Fruit fly (Drosophila melanogaster) whole organism, embryonic: ENCODE results near the gene CG6901.

Experiments used
- Asciz ChIP-seq: fragments of 200-800 bp; sonication (Bioruptor generic); optimal IDR thresholded peaks from 2 replicates; lab custom pipeline; 2017; ENCODE audit warnings: missing biosample characterization, mild to moderate bottlenecking, missing genetic modification characterization, missing genetic modification reagents
- CG11398 ChIP-seq: fragments of 200-800 bp; sonication (Bioruptor generic); optimal IDR thresholded peaks from 2 replicates; lab custom pipeline; 2016; ENCODE audit warnings: missing biosample characterization, missing genetic modification characterization
- CG12659 ChIP-seq: fragments of 200-800 bp; sonication (Bioruptor generic); optimal IDR thresholded peaks from 3 replicates; lab custom pipeline; 2017; ENCODE audit warnings: mild to moderate bottlenecking, missing biosample characterization, missing genetic modification reagents, missing genetic modification characterization
- CG14014 ChIP-seq: fragments of 200-800 bp; sonication (Bioruptor generic); IDR thresholded peaks from 2 replicates; pipeline ENCODE4 v1.3.6; 2022; ENCODE audit warnings: missing biosample characterization, missing genetic modification characterization
- CG14441 ChIP-seq: fragments of 200-800 bp; sonication (Bioruptor generic); IDR thresholded peaks from 2 replicates; pipeline ENCODE4 v1.3.6; 2022; ENCODE audit warnings: missing biosample characterization, missing genetic modification characterization
- CG1647 ChIP-seq: fragments of 200-800 bp; sonication (Bioruptor generic); optimal IDR thresholded peaks from 3 replicates; lab custom pipeline; 2016; ENCODE audit warnings: missing biosample characterization, missing genetic modification characterization
- CG17186 ChIP-seq: fragments of 200-800 bp; sonication (Bioruptor generic); optimal IDR thresholded peaks from 3 replicates; lab custom pipeline; 2017; ENCODE audit warnings: missing biosample characterization, missing genetic modification reagents, missing genetic modification characterization
- CG18599 ChIP-seq: fragments of 200-800 bp; sonication (Bioruptor generic); optimal IDR thresholded peaks from 3 replicates; lab custom pipeline; 2017; ENCODE audit warnings: missing biosample characterization, missing genetic modification characterization, mild to moderate bottlenecking, moderate library complexity, missing genetic modification reagents
- CG2678 ChIP-seq: fragments of 200-800 bp; sonication (Bioruptor generic); optimal IDR thresholded peaks from 3 replicates; lab custom pipeline; 2019; ENCODE audit warnings: missing biosample characterization, mild to moderate bottlenecking, missing genetic modification characterization, moderate library complexity
- CG2889 ChIP-seq: fragments of 200-800 bp; sonication (Bioruptor generic); IDR thresholded peaks from 3 replicates; pipeline ENCODE4 v1.3.6; 2022; ENCODE audit warnings: missing biosample characterization, missing genetic modification characterization
- CG3281 ChIP-seq: fragments of 200-800 bp; sonication (Bioruptor generic); optimal IDR thresholded peaks from 3 replicates; lab custom pipeline; 2017; ENCODE audit warnings: missing biosample characterization, mild to moderate bottlenecking, missing genetic modification characterization
- CG4617 ChIP-seq: fragments of 200-800 bp; sonication (Bioruptor generic); optimal IDR thresholded peaks from 3 replicates; lab custom pipeline; 2016; ENCODE audit warnings: missing biosample characterization, missing genetic modification characterization, borderline replicate concordance
- CG5953 ChIP-seq: fragments of 200-800 bp; sonication (Bioruptor generic); IDR thresholded peaks from 2 replicates; pipeline ENCODE4 v1.3.6; 2022; ENCODE audit warnings: missing biosample characterization, missing genetic modification characterization
- CG6272 ChIP-seq: fragments of 200-800 bp; sonication (Bioruptor generic); IDR thresholded peaks from 2 replicates; pipeline ENCODE4 v1.3.6; 2022; ENCODE audit warnings: missing biosample characterization, missing genetic modification characterization
- CG6689 ChIP-seq: fragments of 200-800 bp; sonication (Bioruptor generic); IDR thresholded peaks from 2 replicates; pipeline ENCODE4 v1.3.6; 2022; ENCODE audit warnings: missing biosample characterization, missing genetic modification characterization
- CG6854 ChIP-seq: fragments of 200-800 bp; sonication (Bioruptor generic); optimal IDR thresholded peaks from 3 replicates; lab custom pipeline; 2017; ENCODE audit warnings: missing biosample characterization, mild to moderate bottlenecking, missing genetic modification characterization
- CG7786 ChIP-seq: fragments of 200-800 bp; sonication (Bioruptor generic); optimal IDR thresholded peaks from 2 replicates; lab custom pipeline; 2016; ENCODE audit warnings: missing biosample characterization, missing genetic modification characterization
- CG8944 ChIP-seq: fragments of 200-800 bp; sonication (Bioruptor generic); optimal IDR thresholded peaks from 3 replicates; lab custom pipeline; 2016; ENCODE audit warnings: missing biosample characterization, missing genetic modification characterization
- CG9727 ChIP-seq: fragments of 200-800 bp; sonication (Bioruptor generic); optimal IDR thresholded peaks from 3 replicates; lab custom pipeline; 2017; ENCODE audit warnings: missing biosample characterization, mild to moderate bottlenecking, missing genetic modification characterization
- CHES-1-like ChIP-seq: fragments of 200-800 bp; sonication (Bioruptor generic); optimal IDR thresholded peaks from 2 replicates; lab custom pipeline; 2016; ENCODE audit warnings: missing biosample characterization, missing genetic modification characterization
- D19B ChIP-seq: fragments of 200-800 bp; sonication (Bioruptor generic); optimal IDR thresholded peaks from 2 replicates; lab custom pipeline; 2017; ENCODE audit warnings: missing biosample characterization, mild to moderate bottlenecking, missing genetic modification characterization
- Dad ChIP-seq: fragments of 200-800 bp; sonication (Bioruptor generic); optimal IDR thresholded peaks from 3 replicates; lab custom pipeline; 2016; ENCODE audit warnings: missing biosample characterization, missing genetic modification characterization
- Doc3 ChIP-seq: fragments of 200-800 bp; sonication (Bioruptor generic); IDR thresholded peaks from 3 replicates; pipeline ENCODE4 v1.3.6; 2022; ENCODE audit warnings: missing biosample characterization, missing genetic modification characterization; ENCODE audit not compliant: partially characterized antibody
- Fer1 ChIP-seq: fragments of 200-800 bp; sonication (Bioruptor generic); optimal IDR thresholded peaks from 2 replicates; lab custom pipeline; 2017; ENCODE audit warnings: missing biosample characterization, mild to moderate bottlenecking, missing genetic modification characterization
- Gug ChIP-seq: fragments of 200-800 bp; sonication (Bioruptor generic); IDR thresholded peaks from 4 replicates; pipeline ENCODE4 v1.3.6; 2022; ENCODE audit warnings: missing biosample characterization, missing genetic modification characterization
- Hr39 ChIP-seq: fragments of >200 bp; optimal IDR thresholded peaks from 2 replicates; lab custom pipeline; 2017
- Lpt ChIP-seq: fragments of >200 bp; optimal IDR thresholded peaks from 2 replicates; lab custom pipeline; 2018; ENCODE audit warnings: missing biosample characterization, missing genetic modification characterization
- MTF-1 ChIP-seq: fragments of 200-800 bp; sonication (Bioruptor generic); optimal IDR thresholded peaks from 2 replicates; lab custom pipeline; 2018; ENCODE audit warnings: missing biosample characterization, mild to moderate bottlenecking, missing genetic modification characterization, borderline replicate concordance
- Med ChIP-seq: fragments of 200-800 bp; sonication (Bioruptor generic); peaks from one replicate; lab custom pipeline; 2016; ENCODE audit warnings: missing biosample characterization, missing genetic modification characterization, mild to moderate bottlenecking, inconsistent platforms, moderate library complexity
- PHDP ChIP-seq: fragments of 200-800 bp; sonication (Bioruptor generic); optimal IDR thresholded peaks from 3 replicates; lab custom pipeline; 2018; ENCODE audit warnings: missing biosample characterization, mild to moderate bottlenecking, missing genetic modification characterization, moderate library complexity
- Ravus ChIP-seq: fragments of 200-800 bp; sonication (Bioruptor generic); IDR thresholded peaks from 2 replicates; pipeline ENCODE4 v1.3.6; 2022; ENCODE audit warnings: missing biosample characterization, missing genetic modification characterization
- Sox102F ChIP-seq: fragments of 200-800 bp; sonication (Bioruptor generic); optimal IDR thresholded peaks from 2 replicates; lab custom pipeline; 2018; ENCODE audit warnings: missing biosample characterization, mild to moderate bottlenecking, missing genetic modification characterization, moderate library complexity
- Sry-β ChIP-seq: fragments of 200-800 bp; sonication (Bioruptor generic); optimal IDR thresholded peaks from 2 replicates; lab custom pipeline; 2018; ENCODE audit warnings: missing biosample characterization, mild to moderate bottlenecking, missing genetic modification characterization, moderate library complexity
- Trl ChIP-seq, 3 experiments: fragments of >200 bp in 2 of 3; fragments of 200-800 bp in 1 of 3; sonication (Bioruptor generic) in 1 of 3; optimal IDR thresholded peaks; 2 replicates in 1 of 3; 3 replicates in 2 of 3; lab custom pipeline; 2016 to 2017; ENCODE audit warnings: missing biosample characterization in 1 of 3, missing genetic modification characterization in 1 of 3
- Vsx1 ChIP-seq: fragments of 200-800 bp; sonication (Bioruptor generic); optimal IDR thresholded peaks from 2 replicates; lab custom pipeline; 2017; ENCODE audit warnings: missing biosample characterization, mild to moderate bottlenecking, missing genetic modification characterization, missing genetic modification reagents
- al ChIP-seq: fragments of 200-800 bp; sonication (Bioruptor generic); IDR thresholded peaks from 2 replicates; pipeline ENCODE4 v1.3.6; 2022; ENCODE audit warnings: missing biosample characterization, missing genetic modification characterization
- aop ChIP-seq: fragments of 200-800 bp; sonication (Bioruptor generic); IDR thresholded peaks from 2 replicates; pipeline ENCODE4 v1.3.6; 2022; ENCODE audit warnings: missing biosample characterization, missing genetic modification characterization
- ase ChIP-seq: fragments of 200-800 bp; sonication (Bioruptor generic); IDR thresholded peaks from 3 replicates; pipeline ENCODE4 v1.3.6; 2022; ENCODE audit warnings: missing biosample characterization, missing genetic modification characterization
- az2 ChIP-seq: fragments of 200-800 bp; sonication (Bioruptor generic); optimal IDR thresholded peaks from 3 replicates; lab custom pipeline; 2016; ENCODE audit warnings: missing biosample characterization, missing genetic modification characterization
- corto ChIP-seq: fragments of 200-800 bp; sonication (Bioruptor generic); optimal IDR thresholded peaks from 2 replicates; lab custom pipeline; 2016; ENCODE audit warnings: missing biosample characterization, mild to moderate bottlenecking, missing genetic modification characterization, moderate library complexity
- dan ChIP-seq: fragments of 200-800 bp; sonication (Bioruptor generic); IDR thresholded peaks from 2 replicates; pipeline ENCODE4 v1.3.6; 2022; ENCODE audit warnings: missing biosample characterization, missing genetic modification characterization
- dpn ChIP-seq, 2 experiments: fragments of 200-800 bp; sonication (Bioruptor generic); optimal IDR thresholded peaks; 3 replicates each; lab custom pipeline; 2016; ENCODE audit warnings: missing biosample characterization in 2 of 2, missing genetic modification characterization in 2 of 2
- hb ChIP-seq: fragments of 200-800 bp; sonication (Bioruptor generic); IDR thresholded peaks from 3 replicates; pipeline ENCODE4 v1.3.6; 2022; ENCODE audit warnings: missing biosample characterization, missing genetic modification characterization; ENCODE audit not compliant: partially characterized antibody
- lola ChIP-seq, 3 experiments: fragments of >200 bp in 2 of 3; fragments of 200-800 bp in 1 of 3; sonication (Bioruptor generic) in 1 of 3; optimal IDR thresholded peaks; 2 replicates each; lab custom pipeline; 2017 to 2019; ENCODE audit warnings: missing biosample characterization in 3 of 3, missing genetic modification characterization in 3 of 3, mild to moderate bottlenecking in 1 of 3, moderate library complexity in 1 of 3
- nom ChIP-seq: fragments of 200-800 bp; sonication (Bioruptor generic); optimal IDR thresholded peaks from 2 replicates; lab custom pipeline; 2017; ENCODE audit warnings: missing biosample characterization, missing genetic modification characterization, mild to moderate bottlenecking, moderate library complexity, missing genetic modification reagents
- sc ChIP-seq, 3 experiments: fragments of >200 bp in 2 of 3; fragments of 200-800 bp in 1 of 3; sonication (Bioruptor generic) in 1 of 3; optimal IDR thresholded peaks; 2 replicates in 2 of 3; 3 replicates in 1 of 3; lab custom pipeline; 2017; ENCODE audit warnings: mild to moderate bottlenecking in 1 of 3, missing biosample characterization in 1 of 3, missing genetic modification characterization in 1 of 3, missing genetic modification reagents in 1 of 3
- sim ChIP-seq: fragments of 200-800 bp; sonication (Bioruptor generic); IDR thresholded peaks from 2 replicates; pipeline ENCODE4 v1.3.6; 2022; ENCODE audit warnings: missing biosample characterization, missing genetic modification characterization
- ttk ChIP-seq: fragments of 200-800 bp; sonication (Bioruptor generic); IDR thresholded peaks from 2 replicates; pipeline ENCODE4 v2.1.2; 2022; ENCODE audit warnings: missing biosample characterization, missing genetic modification characterization
- zen2 ChIP-seq: fragments of 200-800 bp; sonication (Bioruptor generic); IDR thresholded peaks from 3 replicates; pipeline ENCODE4 v1.3.6; 2022; ENCODE audit warnings: missing biosample characterization, missing genetic modification characterization; ENCODE audit not compliant: partially characterized antibody

CG6901 gene

DNA sequence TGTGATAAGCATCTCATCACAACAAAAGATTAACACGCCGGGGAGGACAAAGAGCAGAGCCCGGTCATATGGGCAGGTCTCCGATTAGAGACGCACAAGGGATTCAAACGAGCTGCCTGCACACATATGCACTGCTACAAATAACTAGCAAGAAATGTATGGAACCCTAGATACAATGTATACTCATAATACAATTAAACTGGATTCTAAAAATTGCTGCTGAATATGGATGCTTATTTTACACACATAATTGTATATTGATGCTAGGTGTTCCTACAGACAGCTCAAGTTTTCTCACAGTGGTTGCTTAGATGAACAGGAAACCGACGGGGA is 13.8 kb downstream of the CG6901 start (continued):
- TF ChIP-seq CG2889 (GFP tag; lab: Robert Waterston, UW) (no peak), CG11398 (no peak), CG12659 (no peak), CG6854 (GFP tag; lab: Kevin White, UChicago) (no peak), Doc3 (GFP tag; lab: Robert Waterston, UW) (no peak), Dad (GFP tag; lab: Kevin White, UChicago) (no peak), CG3281 (no peak), Fer1 (GFP tag; lab: Kevin White, UChicago) (no peak), Lpt (GFP tag; lab: Kevin White, UChicago) (no peak), sim (GFP tag; lab: Robert Waterston, UW) (peak; percentile 52; the same call in 1 of the 2 replicates), CG18599 (GFP tag; lab: Kevin White, UChicago) (no peak), corto (no peak), CG6689 (GFP tag; lab: Robert Waterston, UW) (peak; percentile 61), CG14014 (GFP tag; lab: Robert Waterston, UW) (no peak), az2 (GFP tag; lab: Kevin White, UChicago) (peak; percentile 62), MTF-1 (GFP tag; lab: Kevin White, UChicago) (no peak), Ravus (no peak), Sox102F (GFP tag; lab: Kevin White, UChicago) (no peak), CG6272 (GFP tag; lab: Robert Waterston, UW) (0 out of 2 replicates have a peak, but pooled peaks have one; percentile 27), CG17186 (GFP tag; lab: Kevin White, UChicago) (no peak), dan (peak; percentile 78), CG8944 (GFP tag; lab: Kevin White, UChicago) (peak; percentile 59), PHDP (tag; lab: Kevin White, UChicago) (no peak), Trl (optimal IDR thresholded peaks at IDR 0.05; lab: Kevin White, UChicago) (no peak), Trl (GFP tag; optimal IDR thresholded peaks at IDR 0.05; lab: Kevin White, UChicago) (peak; percentile 65), CG9727 (peak; percentile 84), CHES-1-like (GFP tag; lab: Kevin White, UChicago) (peak; percentile 26), CG2678 (peak; percentile 27), CG14441 (GFP tag; lab: Robert Waterston, UW) (no peak), CG4617 (GFP tag; lab: Kevin White, UChicago) (peak; percentile 2), nom (GFP tag; lab: Kevin White, UChicago) (no peak), Hr39 (lab: Kevin White, UChicago) (no peak), lola (GFP tag; optimal IDR thresholded peaks at IDR 0.05; lab: Kevin White, UChicago) (peak in 1 of 3 experiments; percentile 81), al (no peak), ase (GFP tag; lab: Robert Waterston, UW) (no peak), D19B (GFP tag; lab: Kevin White, UChicago) (no peak), hb (GFP tag; lab: Robert Waterston, UW) (no peak), ttk (GFP tag; lab: Robert Waterston, UW) (peak; percentile 37; the same call in 1 of the 2 replicates), zen2 (no peak), Asciz (GFP tag; lab: Kevin White, UChicago) (peak; percentile 33), aop (GFP tag; lab: Robert Waterston, UW) (no peak), Med (peak; percentile 89), sc (optimal IDR thresholded peaks at IDR 0.05; lab: Kevin White, UChicago) (no peak), sc (GFP tag; optimal IDR thresholded peaks at IDR 0.05; lab: Kevin White, UChicago) (no peak), CG1647 (GFP tag; lab: Kevin White, UChicago) (peak; percentile 17), CG5953 (GFP tag; lab: Robert Waterston, UW) (no peak), dpn (GFP tag; optimal IDR thresholded peaks at IDR 0.05; lab: Kevin White, UChicago) (peak; percentile 18 to 30), Vsx1 (GFP tag; lab: Kevin White, UChicago) (no peak), Sry-β (GFP tag; lab: Kevin White, UChicago) (no peak), Gug (GFP tag; lab: Robert Waterston, UW) (peak; percentile 23; the same call in 2 of the 4 replicates), CG7786 (peak; percentile 51)
